Fruit fly (Drosophila melanogaster): ENCODE measurements around the gene atk.

The atk gene

dm6 chr3L:20452813-20453682 lies 11.6 kb downstream of the atk start, which contains the start of gene CG5199 (continued):
- peak; percentile 80 for TF ChIP-seq CG9215 (GFP tag; IDR thresholded peaks at IDR 0.05)
- TF ChIP-seq tio (GFP tag; optimal IDR thresholded peaks at IDR 0.05) = peak; percentile 67
- TF ChIP-seq jigr1 (GFP tag; IDR thresholded peaks at IDR 0.05) = no peak
- TF ChIP-seq MESR4 (GFP tag; optimal IDR thresholded peaks at IDR 0.05) = peak; percentile 90
- TF ChIP-seq shn (GFP tag; optimal IDR thresholded peaks at IDR 0.05) = peak; percentile 22
- no peak; the same call in 1 of the 3 replicates for TF ChIP-seq Aef1 (GFP tag; IDR thresholded peaks at IDR 0.05)
- TF ChIP-seq CG4424 (GFP tag; optimal IDR thresholded peaks at IDR 0.05) = peak; percentile 78
- TF ChIP-seq CG31441 (GFP tag; IDR thresholded peaks at IDR 0.05) = peak; percentile 79
- 0 out of 3 replicates have a peak, but pooled peaks have one; percentile 18 for TF ChIP-seq ken (GFP tag; IDR thresholded peaks at IDR 0.05)
- no peak for TF ChIP-seq CG3838 (GFP tag; optimal IDR thresholded peaks at IDR 0.05)
- TF ChIP-seq H2.0 (GFP tag; IDR thresholded peaks at IDR 0.05) = peak; percentile 46; the same call in 1 of the 2 replicates
- no peak for TF ChIP-seq sd (tag; optimal IDR thresholded peaks at IDR 0.05)
- peak; percentile 86 for TF ChIP-seq CG14710 (tag; optimal IDR thresholded peaks at IDR 0.05)
- peak; percentile 62 for TF ChIP-seq PHDP (tag; optimal IDR thresholded peaks at IDR 0.05)
- TF ChIP-seq dpn (GFP tag; optimal IDR thresholded peaks at IDR 0.05) = peak; percentile 12 to 53
- TF ChIP-seq z (GFP tag; IDR thresholded peaks at IDR 0.05) = no peak
- TF ChIP-seq CG34376 (GFP tag; optimal IDR thresholded peaks at IDR 0.05) = no peak
- TF ChIP-seq CG11247 (GFP tag; IDR thresholded peaks at IDR 0.05) = no peak
- peak; percentile 40 for TF ChIP-seq CG8359 (GFP tag; optimal IDR thresholded peaks at IDR 0.05; ENCODE audit: borderline replicate concordance)
- TF ChIP-seq CG30020 (tag; optimal IDR thresholded peaks at IDR 0.05) = peak; percentile 77
- TF ChIP-seq pb (GFP tag; optimal IDR thresholded peaks at IDR 0.05) = no peak
- TF ChIP-seq Bteb2 (GFP tag; optimal IDR thresholded peaks at IDR 0.05) = no peak
- TF ChIP-seq CG6813 (GFP tag; optimal IDR thresholded peaks at IDR 0.05) = peak; percentile 37
- peak; percentile 85 for TF ChIP-seq CG2712 (tag; optimal IDR thresholded peaks at IDR 0.05)
- TF ChIP-seq ham (GFP tag; IDR thresholded peaks at IDR 0.05) = no peak
- peak; percentile 46 for TF ChIP-seq CG1603 (tag; optimal IDR thresholded peaks at IDR 0.05)
- TF ChIP-seq Hr3 (GFP tag; optimal IDR thresholded peaks at IDR 0.05) = peak; percentile 79
- peak; percentile 41 for TF ChIP-seq cwo (GFP tag; optimal IDR thresholded peaks at IDR 0.05)
- TF ChIP-seq unc-4 (GFP tag; IDR thresholded peaks at IDR 0.05; ENCODE audit: partially characterized antibody) = peak; percentile 73
- peak; percentile 57 for TF ChIP-seq croc (GFP tag; conservative IDR thresholded peaks at IDR 0.05)
- TF ChIP-seq Dad (GFP tag; optimal IDR thresholded peaks at IDR 0.05) = no peak
- TF ChIP-seq CG1024 (GFP tag; IDR thresholded peaks at IDR 0.05) = no peak
- peak; percentile 76 for TF ChIP-seq fd96Cb (tag; optimal IDR thresholded peaks at IDR 0.05)
- peak; percentile 80 for TF ChIP-seq CG8924 (tag; optimal IDR thresholded peaks at IDR 0.05)
- TF ChIP-seq CG17829 (tag; optimal IDR thresholded peaks at IDR 0.05) = peak; percentile 89
- peak; percentile 62 for TF ChIP-seq CG33557 (GFP tag; optimal IDR thresholded peaks at IDR 0.05)
- TF ChIP-seq gt (GFP tag; IDR thresholded peaks at IDR 0.05) = no peak
- peak; percentile 50 for TF ChIP-seq dmrt99B (tag; optimal IDR thresholded peaks at IDR 0.05)
- TF ChIP-seq Fer1 (GFP tag; optimal IDR thresholded peaks at IDR 0.05) = peak; percentile 60
- TF ChIP-seq zf30C (GFP tag; optimal IDR thresholded peaks at IDR 0.05) = peak; percentile 86
- TF ChIP-seq CG7928 (GFP tag; optimal IDR thresholded peaks at IDR 0.05) = no peak
- TF ChIP-seq mirr (GFP tag; optimal IDR thresholded peaks at IDR 0.05) = no peak
- TF ChIP-seq disco-r (GFP tag; optimal IDR thresholded peaks at IDR 0.05) = no peak
- TF ChIP-seq eyg (GFP tag; optimal IDR thresholded peaks at IDR 0.05) = no peak
- TF ChIP-seq CG7786 (GFP tag; optimal IDR thresholded peaks at IDR 0.05) = no peak
- TF ChIP-seq CG1529 (GFP tag; optimal IDR thresholded peaks at IDR 0.05) = no peak
- TF ChIP-seq CG11560 (tag; IDR thresholded peaks at IDR 0.05) = peak; percentile 56; the same call in 1 of the 3 replicates
- TF ChIP-seq ro (GFP tag; IDR thresholded peaks at IDR 0.05) = no peak
- TF ChIP-seq gro (GFP tag; optimal IDR thresholded peaks at IDR 0.05) = no peak
